In the genomic region with DNA sequence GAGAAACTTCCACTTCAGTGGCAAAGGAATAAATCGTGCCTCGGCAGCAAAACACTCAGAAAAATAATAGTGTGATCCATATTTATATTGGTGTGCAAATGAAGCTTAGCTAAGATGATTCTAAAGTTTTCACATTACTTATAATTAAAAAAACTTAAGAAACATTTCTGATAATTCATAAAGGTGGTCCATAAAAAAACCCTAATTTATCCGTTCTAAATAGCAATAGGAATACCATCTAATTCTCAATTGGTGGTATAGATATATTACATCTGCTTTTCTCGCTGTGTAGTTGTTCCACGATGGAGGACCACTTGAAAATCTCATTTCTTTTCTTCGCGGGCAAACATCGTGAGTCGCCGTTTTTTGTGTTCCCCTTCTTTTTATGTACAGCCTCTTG, we compare ENCODE assay signal across 2 fruit fly cellular contexts.
TF ChIP-seq lines count a peak whose summit lies in the region.

No protein-coding gene starts in this region.

TF ChIP-seq in whole organism, embryonic, 481 proteins besides CTCF, POLR2A, EP300 and RAD21 (continued from another document and continues in another):
- TF ChIP-seq Hand (GFP tag; optimal IDR thresholded peaks at IDR 0.05; lab: Kevin White, UChicago): peak; percentile 24
- TF ChIP-seq CG8944 (GFP tag; optimal IDR thresholded peaks at IDR 0.05; lab: Kevin White, UChicago): no peak
- TF ChIP-seq CG32532 (GFP tag; IDR thresholded peaks at IDR 0.05; lab: Robert Waterston, UW): peak; percentile 63
- peak; percentile 37; the same call in 1 of the 2 replicates for TF ChIP-seq Rfx (GFP tag; IDR thresholded peaks at IDR 0.05; lab: Robert Waterston, UW)
- no peak for TF ChIP-seq CG12236 (GFP tag; optimal IDR thresholded peaks at IDR 0.05; lab: Kevin White, UChicago)
- TF ChIP-seq MESR4 (GFP tag; optimal IDR thresholded peaks at IDR 0.05; lab: Kevin White, UChicago): no peak
- no peak for TF ChIP-seq CG9876 (GFP tag; optimal IDR thresholded peaks at IDR 0.05; lab: Kevin White, UChicago)
- TF ChIP-seq Adf1 (GFP tag; IDR thresholded peaks at IDR 0.05; lab: Robert Waterston, UW): no peak
- TF ChIP-seq CG2120 (GFP tag; optimal IDR thresholded peaks at IDR 0.05; lab: Kevin White, UChicago): peak; percentile 67
- no peak for TF ChIP-seq Stat92E (GFP tag; optimal IDR thresholded peaks at IDR 0.05; lab: Kevin White, UChicago)
- peak; percentile 40; the same call in 1 of the 3 replicates for TF ChIP-seq Aef1 (GFP tag; IDR thresholded peaks at IDR 0.05; lab: Robert Waterston, UW)
- TF ChIP-seq gro (GFP tag; optimal IDR thresholded peaks at IDR 0.05; lab: Kevin White, UChicago): peak; percentile 29
- peak; percentile 38 for TF ChIP-seq CG10654 (GFP tag; optimal IDR thresholded peaks at IDR 0.05; lab: Kevin White, UChicago)
- TF ChIP-seq CG32772 (GFP tag; IDR thresholded peaks at IDR 0.05; lab: Robert Waterston, UW): 0 out of 2 replicates have a peak, but pooled peaks have one; percentile 21
- TF ChIP-seq NC2α (GFP tag; optimal IDR thresholded peaks at IDR 0.05; lab: Kevin White, UChicago): no peak
- no peak for TF ChIP-seq fru (optimal IDR thresholded peaks at IDR 0.05; lab: Kevin White, UChicago)
- peak; percentile 38; the same call in 1 of the 2 replicates for TF ChIP-seq esg (GFP tag; conservative IDR thresholded peaks at IDR 0.05; lab: Robert Waterston, UW)
- peak; percentile 15 for TF ChIP-seq fd3F (GFP tag; optimal IDR thresholded peaks at IDR 0.05; lab: Kevin White, UChicago)
- no peak for TF ChIP-seq sna (GFP tag; IDR thresholded peaks at IDR 0.05; lab: Robert Waterston, UW; ENCODE audit: partially characterized antibody)
- peak; percentile 77 for TF ChIP-seq phol (tag; optimal IDR thresholded peaks at IDR 0.05; lab: Kevin White, UChicago)
- TF ChIP-seq gem (tag; optimal IDR thresholded peaks at IDR 0.05; lab: Kevin White, UChicago): peak; percentile 78
- no peak for TF ChIP-seq CG8765 (GFP tag; IDR thresholded peaks at IDR 0.05; lab: Robert Waterston, UW)
- TF ChIP-seq gfzf (GFP tag; optimal IDR thresholded peaks at IDR 0.05; lab: Kevin White, UChicago): no peak
- peak; percentile 3 for TF ChIP-seq CG33213 (GFP tag; optimal IDR thresholded peaks at IDR 0.05; lab: Kevin White, UChicago)
- TF ChIP-seq CG15601 (tag; optimal IDR thresholded peaks at IDR 0.05; lab: Kevin White, UChicago): peak; percentile 29
- no peak for TF ChIP-seq org-1 (GFP tag; optimal IDR thresholded peaks at IDR 0.05; lab: Kevin White, UChicago)
- no peak for TF ChIP-seq CG8281 (tag; optimal IDR thresholded peaks at IDR 0.05; lab: Kevin White, UChicago)
- TF ChIP-seq Mrtf (GFP tag; IDR thresholded peaks at IDR 0.05; lab: Robert Waterston, UW): no peak
- no peak for TF ChIP-seq CG9609 (GFP tag; optimal IDR thresholded peaks at IDR 0.05; lab: Kevin White, UChicago)
- no peak; the same call in 1 of the 2 replicates for TF ChIP-seq CG10366 (GFP tag; IDR thresholded peaks at IDR 0.05; lab: Robert Waterston, UW)
- peak; percentile 62 for TF ChIP-seq CG13296 (GFP tag; optimal IDR thresholded peaks at IDR 0.05; lab: Kevin White, UChicago)
- peak; percentile 50 for TF ChIP-seq Drgx (GFP tag; IDR thresholded peaks at IDR 0.05; lab: Robert Waterston, UW)
- TF ChIP-seq Tbp (GFP tag; optimal IDR thresholded peaks at IDR 0.05; lab: Kevin White, UChicago): no peak
- no peak for TF ChIP-seq pzg (GFP tag; optimal IDR thresholded peaks at IDR 0.05; lab: Kevin White, UChicago)
- TF ChIP-seq Fer1 (GFP tag; optimal IDR thresholded peaks at IDR 0.05; lab: Kevin White, UChicago): peak; percentile 67
- no peak for TF ChIP-seq Scr (GFP tag; IDR thresholded peaks at IDR 0.05; lab: Robert Waterston, UW; ENCODE audit: partially characterized antibody)
- TF ChIP-seq psq (GFP tag; optimal IDR thresholded peaks at IDR 0.05; lab: Kevin White, UChicago): no peak
- TF ChIP-seq CG12155 (GFP tag; optimal IDR thresholded peaks at IDR 0.05; lab: Kevin White, UChicago): peak; percentile 52
- TF ChIP-seq corto (GFP tag; optimal IDR thresholded peaks at IDR 0.05; lab: Kevin White, UChicago): peak; percentile 59
- peak; percentile 78 for TF ChIP-seq CG10979 (tag; optimal IDR thresholded peaks at IDR 0.05; lab: Kevin White, UChicago)
- TF ChIP-seq HHEX (GFP tag; optimal IDR thresholded peaks at IDR 0.05; lab: Kevin White, UChicago): peak; percentile 57
- peak; percentile 26 for TF ChIP-seq NK7.1 (GFP tag; optimal IDR thresholded peaks at IDR 0.05; lab: Kevin White, UChicago)
- no peak for TF ChIP-seq chn (GFP tag; optimal IDR thresholded peaks at IDR 0.05; lab: Kevin White, UChicago)
- TF ChIP-seq CG5953 (GFP tag; IDR thresholded peaks at IDR 0.05; lab: Robert Waterston, UW): no peak
- TF ChIP-seq al (GFP tag; IDR thresholded peaks at IDR 0.05; lab: Robert Waterston, UW): no peak
- no peak for TF ChIP-seq CG7745 (tag; optimal IDR thresholded peaks at IDR 0.05; lab: Kevin White, UChicago)
- no peak for TF ChIP-seq pum (GFP tag; optimal IDR thresholded peaks at IDR 0.05; lab: Kevin White, UChicago)
- no peak for TF ChIP-seq Poxn (GFP tag; IDR thresholded peaks at IDR 0.05; lab: Robert Waterston, UW)
- TF ChIP-seq Fer3 (tag; optimal IDR thresholded peaks at IDR 0.05; lab: Kevin White, UChicago): peak; percentile 57
- no peak for TF ChIP-seq mld (GFP tag; IDR thresholded peaks at IDR 0.05; lab: Robert Waterston, UW; ENCODE audit: partially characterized antibody)
- no peak for TF ChIP-seq CG2889 (GFP tag; IDR thresholded peaks at IDR 0.05; lab: Robert Waterston, UW)
- no peak for TF ChIP-seq CG17802 (tag; optimal IDR thresholded peaks at IDR 0.05; lab: Kevin White, UChicago)
- TF ChIP-seq MTF-1 (GFP tag; optimal IDR thresholded peaks at IDR 0.05; lab: Kevin White, UChicago; ENCODE audit: borderline replicate concordance): peak; percentile 8
- TF ChIP-seq Dp (GFP tag; optimal IDR thresholded peaks at IDR 0.05; lab: Kevin White, UChicago): no peak
- no peak for TF ChIP-seq Dip2 (GFP tag; IDR thresholded peaks at IDR 0.05; lab: Robert Waterston, UW)
- no peak for TF ChIP-seq bbx (GFP tag; IDR thresholded peaks at IDR 0.05; lab: Robert Waterston, UW; ENCODE audit: partially characterized antibody)
- no peak for TF ChIP-seq CG9797 (GFP tag; optimal IDR thresholded peaks at IDR 0.05; lab: Kevin White, UChicago)
- no peak for TF ChIP-seq Bgb (GFP tag; IDR thresholded peaks at IDR 0.05; lab: Robert Waterston, UW; ENCODE audit: partially characterized antibody)
- TF ChIP-seq Fer2 (tag; optimal IDR thresholded peaks at IDR 0.05; lab: Kevin White, UChicago): peak; percentile 23
- no peak for TF ChIP-seq H2.0 (GFP tag; IDR thresholded peaks at IDR 0.05; lab: Robert Waterston, UW)
- TF ChIP-seq ap (GFP tag; IDR thresholded peaks at IDR 0.05; lab: Robert Waterston, UW): no peak
- no peak for TF ChIP-seq sqz (GFP tag; optimal IDR thresholded peaks at IDR 0.05; lab: Kevin White, UChicago)
- TF ChIP-seq tap (tag; optimal IDR thresholded peaks at IDR 0.05; lab: Kevin White, UChicago): peak; percentile 65
- TF ChIP-seq wdn (GFP tag; IDR thresholded peaks at IDR 0.05; lab: Robert Waterston, UW): no peak

TF ChIP-seq in whole organism, prepupa, 60 proteins besides CTCF, POLR2A, EP300 and RAD21 (continued from another document):
- peak; percentile 54 for TF ChIP-seq lz (GFP tag; optimal IDR thresholded peaks at IDR 0.05; lab: Kevin White, UChicago)
- peak; percentile 60 for TF ChIP-seq CG31627 (GFP tag; optimal IDR thresholded peaks at IDR 0.05; lab: Kevin White, UChicago)
- TF ChIP-seq eg (GFP tag; IDR thresholded peaks at IDR 0.05; lab: Robert Waterston, UW): peak; percentile 53; the same call in 2 of the 3 replicates
- TF ChIP-seq dsx (GFP tag; optimal IDR thresholded peaks at IDR 0.05; lab: Kevin White, UChicago; ENCODE audit: poor library complexity, severe bottlenecking): peak; percentile 51
- TF ChIP-seq CG4318 (GFP tag; optimal IDR thresholded peaks at IDR 0.05; lab: Kevin White, UChicago): no peak
- peak; percentile 59 for TF ChIP-seq achi (GFP tag; optimal IDR thresholded peaks at IDR 0.05; lab: Kevin White, UChicago)
- TF ChIP-seq CG15336 (GFP tag; IDR thresholded peaks at IDR 0.05; lab: Robert Waterston, UW): peak; percentile 72
- peak; percentile 61 for TF ChIP-seq Sox102F (GFP tag; optimal IDR thresholded peaks at IDR 0.05; lab: Kevin White, UChicago)
- peak; percentile 13 for TF ChIP-seq fd59A (GFP tag; optimal IDR thresholded peaks at IDR 0.05; lab: Kevin White, UChicago)
